Worm (Caenorhabditis elegans): ENCODE data around the gene lron-4.
A peak's percentile ranks its signal among the peaks of the same experiment; 100 is the strongest.

DNA sequence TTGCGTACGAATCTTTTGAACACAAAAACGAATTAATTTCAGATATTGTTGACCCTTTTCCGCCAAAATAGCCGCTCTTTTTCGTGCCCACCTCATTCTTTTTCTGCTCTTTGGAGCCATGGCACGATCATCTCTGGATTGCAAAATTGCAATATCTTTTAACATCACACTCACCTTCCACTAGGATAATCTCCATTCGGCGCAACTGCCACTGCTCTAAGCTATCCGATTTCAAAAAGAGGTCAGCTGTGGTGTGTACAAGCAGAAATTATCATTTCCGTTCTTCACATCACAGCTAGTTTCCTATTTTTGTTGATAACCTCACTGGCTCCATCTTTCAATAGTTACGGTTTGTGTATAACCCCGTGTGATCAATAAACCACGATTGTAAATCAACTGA, 14.7 kb upstream of the lron-4 start:
- TF ChIP-seq unc-62 (GFP tag; optimal IDR thresholded peaks at IDR 0.05) (no peak), flh-1 (GFP tag; optimal IDR thresholded peaks at IDR 0.05) (no peak), unc-120 (tag; optimal IDR thresholded peaks at IDR 0.05; ENCODE audit: poor library complexity, severe bottlenecking) (peak; percentile 22), elt-3 (tag; optimal IDR thresholded peaks at IDR 0.05) (no peak), mab-5 (tag; optimal IDR thresholded peaks at IDR 0.05) (no peak), nhr-76 (tag; optimal IDR thresholded peaks at IDR 0.05) (no peak), lsy-2 (tag; optimal IDR thresholded peaks at IDR 0.05) (no peak), ztf-11 (tag; optimal IDR thresholded peaks at IDR 0.05) (no peak), ceh-39 (tag; optimal IDR thresholded peaks at IDR 0.05) (no peak), hlh-1 (tag; optimal IDR thresholded peaks at IDR 0.05) (peak; percentile 90), cnd-1 (tag; optimal IDR thresholded peaks at IDR 0.05) (no peak)
